Worm (Caenorhabditis elegans) whole organism, L1 larva: Measurements from ENCODE around the gene H20J04.6.

Source experiments
- C04F5.9 ChIP-seq: sonication (generic microtip); optimal IDR thresholded peaks from 2 replicates; lab custom pipeline; 2016; ENCODE audit warnings: missing genetic modification characterization, missing compliant biosample characterization
- C16A3.4 ChIP-seq: fragments of 150-350 bp; optimal IDR thresholded peaks from 2 replicates; lab custom pipeline; 2014; ENCODE audit warnings: missing biosample characterization, missing genetic modification characterization
- C34B4.2 ChIP-seq: sonication (generic microtip); optimal IDR thresholded peaks from 2 replicates; lab custom pipeline; 2017; ENCODE audit warnings: mild to moderate bottlenecking, missing genetic modification characterization, missing compliant biosample characterization
- F16B12.6 ChIP-seq: fragments of 150-350 bp; optimal IDR thresholded peaks from 2 replicates; lab custom pipeline; 2014; ENCODE audit warnings: missing biosample characterization, missing genetic modification characterization
- alr-1 ChIP-seq: fragments of 200-800 bp; sonication (Bioruptor generic); optimal IDR thresholded peaks from 2 replicates; lab custom pipeline; 2018; ENCODE audit warnings: borderline replicate concordance, mild to moderate bottlenecking, missing genetic modification characterization, missing compliant biosample characterization
- aly-2 ChIP-seq: fragments of 150-350 bp; optimal IDR thresholded peaks from 2 replicates; lab custom pipeline; 2014; ENCODE audit warnings: missing biosample characterization, missing genetic modification characterization
- blmp-1 ChIP-seq: fragments of 150-350 bp; optimal IDR thresholded peaks from 2 replicates; lab custom pipeline; 2014; ENCODE audit warnings: missing biosample characterization, missing genetic modification characterization
- ceh-88 ChIP-seq: fragments of 200-800 bp; sonication (Bioruptor generic); IDR thresholded peaks from 2 replicates; pipeline ENCODE4 v1.3.6; 2022; ENCODE audit warnings: missing genetic modification characterization, missing compliant biosample characterization
- ceh-90 ChIP-seq: sonication (generic microtip); optimal IDR thresholded peaks from 2 replicates; lab custom pipeline; 2016; ENCODE audit warnings: missing genetic modification characterization, missing compliant biosample characterization
- ces-1 ChIP-seq: fragments of 150-350 bp; optimal IDR thresholded peaks from 2 replicates; lab custom pipeline; 2014; ENCODE audit warnings: missing biosample characterization, missing genetic modification reagents, missing genetic modification characterization
- dsc-1 ChIP-seq: sonication (generic microtip); optimal IDR thresholded peaks from 2 replicates; lab custom pipeline; 2016; ENCODE audit warnings: mild to moderate bottlenecking, missing genetic modification characterization, missing compliant biosample characterization
- efl-1 ChIP-seq, 4 experiments: fragments of 150-350 bp; optimal IDR thresholded peaks in 3 of 4; peaks in 1 of 4; 1 replicate in 1 of 4; 2 replicates in 3 of 4; lab custom pipeline; 2014; ENCODE audit warnings: missing biosample characterization in 2 of 4, missing genetic modification characterization in 2 of 4, missing genetic modification reagents in 2 of 4
- elt-2 ChIP-seq: sonication (generic microtip); optimal IDR thresholded peaks from 2 replicates; lab custom pipeline; 2016; ENCODE audit warnings: missing genetic modification characterization, mild to moderate bottlenecking, inconsistent platforms, missing compliant biosample characterization, missing genetic modification reagents
- fkh-10 ChIP-seq: sonication (generic microtip); optimal IDR thresholded peaks from 2 replicates; lab custom pipeline; 2017; ENCODE audit warnings: missing biosample characterization, missing genetic modification reagents, missing genetic modification characterization
- hlh-4 ChIP-seq: sonication (generic microtip); optimal IDR thresholded peaks from 2 replicates; lab custom pipeline; 2016; ENCODE audit warnings: mild to moderate bottlenecking, missing genetic modification characterization, missing compliant biosample characterization
- hpl-2 ChIP-seq: fragments of 150-350 bp; optimal IDR thresholded peaks from 2 replicates; lab custom pipeline; 2014; ENCODE audit warnings: missing biosample characterization, missing genetic modification reagents, missing genetic modification characterization
- isw-1 ChIP-seq: fragments of 200-800 bp; sonication (Bioruptor generic); IDR thresholded peaks from 2 replicates; pipeline ENCODE4 v1.3.6; 2022; ENCODE audit warnings: missing genetic modification characterization, missing compliant biosample characterization
- jun-1 ChIP-seq: fragments of 150-350 bp; optimal IDR thresholded peaks from 2 replicates; lab custom pipeline; 2014; ENCODE audit warnings: missing biosample characterization, missing genetic modification reagents, missing genetic modification characterization
- lin-14 ChIP-seq: fragments of 200-800 bp; sonication (Bioruptor generic); optimal IDR thresholded peaks from 2 replicates; lab custom pipeline; 2018; ENCODE audit warnings: mild to moderate bottlenecking, missing genetic modification characterization, moderate library complexity, missing compliant biosample characterization
- lir-3 ChIP-seq: sonication (generic microtip); optimal IDR thresholded peaks from 2 replicates; lab custom pipeline; 2016; ENCODE audit warnings: mild to moderate bottlenecking, missing genetic modification characterization, moderate library complexity, missing compliant biosample characterization; ENCODE audit not compliant: poor library complexity
- mdl-1 ChIP-seq, 2 experiments: fragments of 150-350 bp; optimal IDR thresholded peaks; 2 replicates each; lab custom pipeline; 2014 to 2017; ENCODE audit warnings: missing biosample characterization in 2 of 2, missing genetic modification characterization in 2 of 2, inconsistent platforms in 1 of 2
- mef-2 ChIP-seq: fragments of 150-350 bp; optimal IDR thresholded peaks from 2 replicates; lab custom pipeline; 2014; ENCODE audit warnings: missing biosample characterization, missing genetic modification characterization
- mep-1 ChIP-seq: fragments of 150-350 bp; optimal IDR thresholded peaks from 2 replicates; lab custom pipeline; 2014; ENCODE audit warnings: missing biosample characterization, missing genetic modification characterization
- nhr-11 ChIP-seq: fragments of 150-350 bp; optimal IDR thresholded peaks from 2 replicates; lab custom pipeline; 2014; ENCODE audit warnings: missing biosample characterization, missing genetic modification characterization
- nhr-237 ChIP-seq: fragments of 150-350 bp; optimal IDR thresholded peaks from 2 replicates; lab custom pipeline; 2014; ENCODE audit warnings: missing biosample characterization, missing genetic modification characterization
- nhr-28 ChIP-seq: fragments of 150-350 bp; optimal IDR thresholded peaks from 2 replicates; lab custom pipeline; 2014; ENCODE audit warnings: missing biosample characterization, missing genetic modification characterization
- nhr-71 ChIP-seq: sonication (generic microtip); optimal IDR thresholded peaks from 2 replicates; lab custom pipeline; 2016; ENCODE audit warnings: mild to moderate bottlenecking, missing genetic modification characterization, moderate library complexity, missing compliant biosample characterization
- nhr-76 ChIP-seq: sonication (generic microtip); optimal IDR thresholded peaks from 2 replicates; lab custom pipeline; 2017; ENCODE audit warnings: missing biosample characterization, missing genetic modification characterization
- nhr-84 ChIP-seq: sonication (generic microtip); optimal IDR thresholded peaks from 2 replicates; lab custom pipeline; 2017; ENCODE audit warnings: missing biosample characterization, missing genetic modification characterization
- nhr-90 ChIP-seq: sonication (generic microtip); optimal IDR thresholded peaks from 2 replicates; lab custom pipeline; 2016; ENCODE audit warnings: mild to moderate bottlenecking, missing genetic modification characterization, missing compliant biosample characterization; ENCODE audit not compliant: poor library complexity
- pag-3 ChIP-seq: sonication (generic microtip); optimal IDR thresholded peaks from 2 replicates; lab custom pipeline; 2017; ENCODE audit warnings: missing genetic modification characterization, mild to moderate bottlenecking, missing compliant biosample characterization, antibody characterized with exemption, borderline replicate concordance; ENCODE audit not compliant: insufficient read depth
- pqm-1 ChIP-seq: sonication (generic microtip); optimal IDR thresholded peaks from 3 replicates; lab custom pipeline; 2017; ENCODE audit warnings: missing biosample characterization, missing genetic modification characterization
- rnt-1 ChIP-seq: sonication (generic microtip); optimal IDR thresholded peaks from 2 replicates; lab custom pipeline; 2016; ENCODE audit warnings: mild to moderate bottlenecking, missing genetic modification characterization, moderate library complexity, missing compliant biosample characterization
- snpc-4 ChIP-seq: fragments of 150-350 bp; optimal IDR thresholded peaks from 2 replicates; lab custom pipeline; 2014; ENCODE audit warnings: missing biosample characterization, missing genetic modification characterization
- snu-23 ChIP-seq: sonication (generic microtip); optimal IDR thresholded peaks from 2 replicates; lab custom pipeline; 2016; ENCODE audit warnings: missing genetic modification characterization, missing compliant biosample characterization
- sptf-1 ChIP-seq: fragments of 150-350 bp; optimal IDR thresholded peaks from 2 replicates; lab custom pipeline; 2014; ENCODE audit warnings: missing biosample characterization, missing genetic modification characterization
- swsn-7 ChIP-seq: sonication (generic microtip); optimal IDR thresholded peaks from 2 replicates; lab custom pipeline; 2016; ENCODE audit warnings: missing genetic modification characterization, missing compliant biosample characterization
- tbx-2 ChIP-seq: sonication (generic microtip); optimal IDR thresholded peaks from 2 replicates; lab custom pipeline; 2016; ENCODE audit warnings: missing genetic modification characterization, missing compliant biosample characterization
- tlp-1 ChIP-seq: fragments of 150-350 bp; optimal IDR thresholded peaks from 2 replicates; lab custom pipeline; 2014; ENCODE audit warnings: missing biosample characterization, missing genetic modification characterization
- unc-86 ChIP-seq: sonication (generic microtip); optimal IDR thresholded peaks from 2 replicates; lab custom pipeline; 2016; ENCODE audit warnings: missing genetic modification characterization, missing compliant biosample characterization
- xbp-1 ChIP-seq: sonication (generic microtip); optimal IDR thresholded peaks from 2 replicates; lab custom pipeline; 2016; ENCODE audit warnings: missing genetic modification characterization, missing compliant biosample characterization
- ztf-11 ChIP-seq, 2 experiments: sonication (generic microtip); optimal IDR thresholded peaks; 2 replicates each; lab custom pipeline; 2016 to 2017; ENCODE audit warnings: missing genetic modification characterization in 2 of 2, missing biosample characterization in 1 of 2, missing compliant biosample characterization in 1 of 2

Gene H20J04.6

ce11 chrII:4337731-4338130 lies 14.7 kb downstream of the H20J04.6 start:
- TF ChIP-seq sptf-1 (no peak), nhr-71 (tag; lab: Kevin White, UChicago) (no peak), rnt-1 (tag; lab: Kevin White, UChicago) (no peak), isw-1 (GFP tag; lab: Robert Waterston, UW) (no peak), C16A3.4 (tag; lab: Kevin White, UChicago) (no peak)
- TF ChIP-seq, all 84 proteins: peak for 0

- TF ChIP-seq mep-1 = no peak
- TF ChIP-seq C04F5.9 = no peak
- TF ChIP-seq C16A3.4 (tag; lab: Kevin White, UChicago) = no peak
- no peak for TF ChIP-seq jun-1 (tag; lab: Kevin White, UChicago)
- TF ChIP-seq elt-2 (tag; lab: Kevin White, UChicago) = no peak
- TF ChIP-seq C34B4.2 (tag; lab: Kevin White, UChicago) = no peak
- no peak for TF ChIP-seq dsc-1
- no peak for TF ChIP-seq nhr-11 (tag; lab: Kevin White, UChicago)
- TF ChIP-seq unc-86 = no peak
- no peak for TF ChIP-seq mdl-1 (tag; optimal IDR thresholded peaks at IDR 0.05; lab: Kevin White, UChicago)
- no peak for TF ChIP-seq ces-1
- no peak for TF ChIP-seq aly-2
- no peak for TF ChIP-seq hlh-4 (tag; lab: Kevin White, UChicago)
- TF ChIP-seq pag-3 (tag; lab: Kevin White, UChicago) = no peak
- no peak for TF ChIP-seq nhr-90 (tag; lab: Kevin White, UChicago)
- TF ChIP-seq swsn-7 (tag; lab: Kevin White, UChicago) = no peak
Observed at ce11 chrII:4339882-4340281, 16.8 kb downstream of the H20J04.6 start, which contains the start of gene athp-2. Gene athp-2 (plus strand): TSS chrII:4340182.

ce11 chrII:4341484-4341883 lies 18.4 kb downstream of the H20J04.6 start:
- TF ChIP-seq C04F5.9 (no peak), nhr-11 (tag; lab: Kevin White, UChicago) (no peak), elt-2 (tag; lab: Kevin White, UChicago) (no peak), isw-1 (GFP tag; lab: Robert Waterston, UW) (no peak), nhr-76 (tag; lab: Kevin White, UChicago) (no peak), lir-3 (tag; lab: Kevin White, UChicago) (no peak), snpc-4 (tag; lab: Kevin White, UChicago) (no peak), nhr-237 (tag; lab: Kevin White, UChicago) (no peak), ceh-90 (no peak), fkh-10 (no peak), snu-23 (GFP tag; lab: Kevin White, UChicago) (no peak), mef-2 (tag; lab: Kevin White, UChicago) (no peak)

- no peak for TF ChIP-seq sptf-1
- TF ChIP-seq, all 84 proteins: peak for 0
Observed at ce11 chrII:4344317-4344716, 21.3 kb downstream of the H20J04.6 start.

- no peak for TF ChIP-seq F16B12.6 (tag; lab: Kevin White, UChicago)
- no peak for TF ChIP-seq nhr-84 (tag; lab: Kevin White, UChicago)
- TF ChIP-seq tbx-2 (tag; lab: Kevin White, UChicago) = no peak
- TF ChIP-seq nhr-28 (tag; lab: Kevin White, UChicago) = no peak
- TF ChIP-seq hpl-2 (GFP tag; lab: Kevin White, UChicago) = no peak
Observed at ce11 chrII:4350888-4351287, 27.8 kb downstream of the H20J04.6 start, which contains the start of gene H20J04.9. Gene H20J04.9 (plus strand): TSS chrII:4351188.

ce11 chrII:4355217-4355616 lies 32.2 kb downstream of the H20J04.6 start, which contains the start of the genes H20J04.7 and H20J04.1:
Gene H20J04.7 (minus strand): TSS chrII:4355317.
Gene H20J04.1 (plus strand): TSS chrII:4355613.
- no peak for TF ChIP-seq nhr-71 (tag; lab: Kevin White, UChicago)
- TF ChIP-seq lir-3 (tag; lab: Kevin White, UChicago) = no peak
- TF ChIP-seq tlp-1 = no peak
- no peak for TF ChIP-seq isw-1 (GFP tag; lab: Robert Waterston, UW)
- no peak for TF ChIP-seq fkh-10
- no peak for TF ChIP-seq efl-1 (optimal IDR thresholded peaks at IDR 0.05; lab: Kevin White, UChicago)
- no peak for TF ChIP-seq efl-1 (GFP tag; optimal IDR thresholded peaks at IDR 0.05 in 1 of 2; lab: Kevin White, UChicago)
- no peak for TF ChIP-seq hpl-2 (GFP tag; lab: Kevin White, UChicago)
- TF ChIP-seq C34B4.2 (tag; lab: Kevin White, UChicago) = no peak
- no peak for TF ChIP-seq pqm-1 (tag; lab: Kevin White, UChicago)
- TF ChIP-seq xbp-1 (tag; lab: Kevin White, UChicago) = no peak
- no peak for TF ChIP-seq ztf-11 (tag; optimal IDR thresholded peaks at IDR 0.05; lab: Kevin White, UChicago)
- TF ChIP-seq ceh-88 (GFP tag; lab: Robert Waterston, UW) = no peak
- no peak for TF ChIP-seq tbx-2 (tag; lab: Kevin White, UChicago)
- no peak for TF ChIP-seq lin-14
- no peak for TF ChIP-seq alr-1
- TF ChIP-seq blmp-1 (tag; lab: Kevin White, UChicago) = no peak
- no peak for TF ChIP-seq nhr-76 (tag; lab: Kevin White, UChicago)
- no peak for TF ChIP-seq pag-3 (tag; lab: Kevin White, UChicago)
